Fruit fly (Drosophila melanogaster) whole organism, prepupa: ENCODE measurements around the gene CG7239.

Experiments
- Blimp-1 ChIP-seq: fragments of 200-800 bp; sonication (Bioruptor generic); optimal IDR thresholded peaks from 3 replicates; lab custom pipeline; 2017; ENCODE audit warnings: missing biosample characterization, missing genetic modification characterization, mild to moderate bottlenecking, moderate library complexity, missing genetic modification reagents
- CG11762 ChIP-seq: fragments of 200-800 bp; sonication (Bioruptor generic); optimal IDR thresholded peaks from 3 replicates; lab custom pipeline; 2016; ENCODE audit warnings: missing biosample characterization, missing genetic modification characterization; ENCODE audit not compliant: insufficient read depth
- CG11902 ChIP-seq: fragments of 200-800 bp; sonication (Bioruptor generic); optimal IDR thresholded peaks from 3 replicates; lab custom pipeline; 2016; ENCODE audit warnings: missing biosample characterization, missing genetic modification characterization
- CG32006 ChIP-seq: fragments of 200-800 bp; sonication (Bioruptor generic); optimal IDR thresholded peaks from 3 replicates; lab custom pipeline; 2017; ENCODE audit warnings: missing biosample characterization, mild to moderate bottlenecking, missing genetic modification characterization
- CG6792 ChIP-seq: fragments of 200-800 bp; sonication (Bioruptor generic); optimal IDR thresholded peaks from 3 replicates; lab custom pipeline; 2016; ENCODE audit warnings: missing biosample characterization, missing genetic modification characterization
- CG6854 ChIP-seq: fragments of 200-800 bp; sonication (Bioruptor generic); optimal IDR thresholded peaks from 2 replicates; lab custom pipeline; 2017; ENCODE audit warnings: missing biosample characterization, mild to moderate bottlenecking, missing genetic modification characterization
- Eip75B ChIP-seq: fragments of 200-800 bp; sonication (Bioruptor generic); optimal IDR thresholded peaks from 3 replicates; lab custom pipeline; 2016; ENCODE audit warnings: missing biosample characterization, missing genetic modification characterization
- Eip93F ChIP-seq: fragments of 200-800 bp; sonication (Bioruptor generic); optimal IDR thresholded peaks from 2 replicates; lab custom pipeline; 2016; ENCODE audit warnings: missing biosample characterization, mild to moderate bottlenecking, missing genetic modification characterization
- Gug ChIP-seq: fragments of 200-800 bp; sonication (Bioruptor generic); IDR thresholded peaks from 2 replicates; pipeline ENCODE4 v1.3.6; 2022; ENCODE audit warnings: missing biosample characterization, missing genetic modification characterization
- Smox ChIP-seq: fragments of 200-800 bp; sonication (Bioruptor generic); optimal IDR thresholded peaks from 3 replicates; lab custom pipeline; 2016; ENCODE audit warnings: missing biosample characterization, missing genetic modification characterization

dm6 chr2L:5766042-5766441, 36.0 kb upstream of the CG7239 start, which contains the start of gene obst-E:
- TF ChIP-seq Gug (GFP tag; lab: Robert Waterston, UW) = no peak
- TF ChIP-seq Eip75B (GFP tag; lab: Kevin White, UChicago) = no peak
- no peak for TF ChIP-seq CG11902 (GFP tag; lab: Kevin White, UChicago)
- TF ChIP-seq Blimp-1 = no peak
- no peak for TF ChIP-seq Smox (GFP tag; lab: Kevin White, UChicago)
- no peak for TF ChIP-seq Eip93F (GFP tag; lab: Kevin White, UChicago)
- TF ChIP-seq CG6792 (GFP tag; lab: Kevin White, UChicago) = no peak
- TF ChIP-seq CG32006 (GFP tag; lab: Kevin White, UChicago) = no peak
- no peak for TF ChIP-seq CG11762 (GFP tag; lab: Kevin White, UChicago)
- no peak for TF ChIP-seq CG6854
